Worm (Caenorhabditis elegans) whole organism, L4 larva: ENCODE data around the gene B0361.3.

Source experiments
- jun-1 ChIP-seq: fragments of 150-350 bp; optimal IDR thresholded peaks from 2 replicates; lab custom pipeline; 2014; ENCODE audit warnings: missing biosample characterization, missing genetic modification reagents, missing genetic modification characterization
- mdl-1 ChIP-seq, 2 experiments: fragments of 150-350 bp in 1 of 2; sonication (generic microtip) in 1 of 2; optimal IDR thresholded peaks; 2 replicates each; lab custom pipeline; 2014 to 2017; ENCODE audit warnings: missing biosample characterization in 2 of 2, missing genetic modification characterization in 2 of 2
- nhr-28 ChIP-seq: fragments of 150-350 bp; optimal IDR thresholded peaks from 2 replicates; lab custom pipeline; 2014; ENCODE audit warnings: missing biosample characterization, missing genetic modification characterization

DNA sequence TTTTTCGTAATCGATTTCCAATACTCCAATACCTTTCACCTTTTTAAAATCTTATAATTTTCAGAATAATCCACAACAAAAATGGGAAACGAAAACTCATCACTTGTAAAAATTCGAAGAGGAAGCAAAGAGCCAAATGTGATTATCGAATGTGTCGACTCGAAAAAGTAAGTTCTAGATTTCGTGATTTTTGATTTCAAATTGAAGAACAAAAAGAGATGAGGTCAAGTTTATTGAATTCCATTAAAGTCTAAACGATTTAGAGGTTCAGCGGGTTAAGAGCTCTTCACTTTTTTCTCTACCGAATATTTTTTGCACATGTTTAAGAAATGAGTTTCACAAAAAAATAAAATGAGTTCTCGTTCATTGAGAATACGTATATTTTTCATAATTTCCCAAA is 22.3 kb upstream of the B0361.3 start, which contains the start of gene B0361.4:
- TF ChIP-seq jun-1 (tag; lab: Kevin White, UChicago) (no peak), mdl-1 (tag; optimal IDR thresholded peaks at IDR 0.05; lab: Kevin White, UChicago) (no peak), nhr-28 (tag; lab: Kevin White, UChicago) (no peak)
